Fruit fly (Drosophila melanogaster): ENCODE results near the gene CG5880.

CG5880 gene

dm6 chr3R:27069810-27070625 is 46.5 kb upstream of the CG5880 start, which contains the start of gene spz (continued):
- TF ChIP-seq CG11504 (tag; optimal IDR thresholded peaks at IDR 0.05) (peak; percentile 58), z (GFP tag; IDR thresholded peaks at IDR 0.05) (0 out of 3 replicates have a peak, but pooled peaks have one; percentile 36), al (GFP tag; IDR thresholded peaks at IDR 0.05) (0 out of 2 replicates have a peak, but pooled peaks have one; percentile 6), NfI (GFP tag; optimal IDR thresholded peaks at IDR 0.05) (peak; percentile 4), Abd-B (GFP tag; optimal IDR thresholded peaks at IDR 0.05) (peak; percentile 23), CG6272 (GFP tag; IDR thresholded peaks at IDR 0.05) (0 out of 2 replicates have a peak, but pooled peaks have one; percentile 9), Tbp (GFP tag; optimal IDR thresholded peaks at IDR 0.05) (no peak), CG14860 (GFP tag; IDR thresholded peaks at IDR 0.05; ENCODE audit: partially characterized antibody) (0 out of 3 replicates have a peak, but pooled peaks have one; percentile 41), CG15073 (GFP tag; optimal IDR thresholded peaks at IDR 0.05) (no peak), bowl (GFP tag; IDR thresholded peaks at IDR 0.05) (no peak; the same call in 1 of the 2 replicates), BtbVII (GFP tag; optimal IDR thresholded peaks at IDR 0.05) (no peak), btn (GFP tag; optimal IDR thresholded peaks at IDR 0.05) (no peak), Antp (GFP tag; optimal IDR thresholded peaks at IDR 0.05) (no peak), HmgD (GFP tag; optimal IDR thresholded peaks at IDR 0.05) (no peak), abd-A (tag; optimal IDR thresholded peaks at IDR 0.05) (no peak), Hsf (GFP tag; optimal IDR thresholded peaks at IDR 0.05) (peak; percentile 24), Hey (tag; optimal IDR thresholded peaks at IDR 0.05) (no peak), CG11723 (GFP tag; optimal IDR thresholded peaks at IDR 0.05) (no peak), sima (GFP tag; optimal IDR thresholded peaks at IDR 0.05) (no peak), gcm2 (GFP tag; optimal IDR thresholded peaks at IDR 0.05) (no peak), lbe (GFP tag; optimal IDR thresholded peaks at IDR 0.05) (no peak), Lim3 (GFP tag; IDR thresholded peaks at IDR 0.05) (no peak), CG6683 (GFP tag; optimal IDR thresholded peaks at IDR 0.05) (no peak), dpn (GFP tag; optimal IDR thresholded peaks at IDR 0.05) (no peak), lab (GFP tag; optimal IDR thresholded peaks at IDR 0.05) (peak; percentile 28), onecut (GFP tag; IDR thresholded peaks at IDR 0.05) (no peak), Trl (optimal IDR thresholded peaks at IDR 0.05) (peak; percentile 45 to 69), Trl (GFP tag; optimal IDR thresholded peaks at IDR 0.05) (no peak), hb (GFP tag; IDR thresholded peaks at IDR 0.05; ENCODE audit: partially characterized antibody) (no peak), sens-2 (GFP tag; IDR thresholded peaks at IDR 0.05) (no peak), CG8944 (GFP tag; optimal IDR thresholded peaks at IDR 0.05) (no peak), CG10267 (tag; optimal IDR thresholded peaks at IDR 0.05) (no peak), Six4 (GFP tag; optimal IDR thresholded peaks at IDR 0.05) (peak; percentile 18), CG13287 (GFP tag; IDR thresholded peaks at IDR 0.05; ENCODE audit: partially characterized antibody) (peak; percentile 46; the same call in 1 of the 2 replicates), Hr51 (GFP tag; optimal IDR thresholded peaks at IDR 0.05) (peak in 1 of 2 experiments; percentile 44), nerfin-1 (tag; optimal IDR thresholded peaks at IDR 0.05) (no peak), crc (GFP tag; optimal IDR thresholded peaks at IDR 0.05) (no peak), pho (GFP tag; optimal IDR thresholded peaks at IDR 0.05) (peak; percentile 12), Aef1 (GFP tag; IDR thresholded peaks at IDR 0.05) (no peak), PHDP (tag; optimal IDR thresholded peaks at IDR 0.05) (no peak), eve (GFP tag; optimal IDR thresholded peaks at IDR 0.05) (no peak), CG8388 (GFP tag; optimal IDR thresholded peaks at IDR 0.05) (peak; percentile 18), sob (GFP tag; IDR thresholded peaks at IDR 0.05) (peak; percentile 51; the same call in 1 of the 2 replicates), Gug (GFP tag; IDR thresholded peaks at IDR 0.05) (no peak), Doc2 (GFP tag; IDR thresholded peaks at IDR 0.05) (no peak), fd96Cb (tag; optimal IDR thresholded peaks at IDR 0.05) (peak; percentile 6), CG11695 (GFP tag; IDR thresholded peaks at IDR 0.05) (peak; percentile 54; the same call in 1 of the 3 replicates), CG6689 (GFP tag; IDR thresholded peaks at IDR 0.05) (0 out of 2 replicates have a peak, but pooled peaks have one; percentile 26), CG6765 (GFP tag; optimal IDR thresholded peaks at IDR 0.05) (no peak)

All from whole organism, embryonic.